Fruit fly (Drosophila melanogaster): Measurements from ENCODE around the gene Cp15.

Gene Cp15

DNA sequence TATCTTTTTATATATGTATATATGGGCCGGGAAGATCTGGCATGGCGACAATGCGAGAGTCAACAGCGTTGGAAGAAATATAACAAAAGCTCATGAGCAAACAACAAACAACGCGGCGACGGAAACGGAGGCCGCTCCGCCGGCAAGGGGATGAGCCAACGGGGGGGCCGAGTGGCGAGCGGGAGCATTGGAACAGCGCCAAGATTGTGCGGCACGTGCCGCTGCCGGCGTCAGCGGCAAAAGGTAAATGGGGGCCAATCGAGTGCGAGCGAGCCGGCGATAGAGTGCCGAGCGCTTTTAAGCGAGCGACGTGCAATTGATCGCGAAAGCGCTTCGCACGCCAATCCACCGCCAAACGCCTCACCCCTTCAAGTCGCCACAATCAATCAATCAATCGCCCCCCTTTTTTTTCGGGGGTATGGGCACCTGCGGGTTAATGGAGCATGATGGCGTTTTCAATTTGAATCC lies 31.8 kb upstream of the Cp15 start:
- TF ChIP-seq noc (tag; optimal IDR thresholded peaks at IDR 0.05) = peak; percentile 84

DNA sequence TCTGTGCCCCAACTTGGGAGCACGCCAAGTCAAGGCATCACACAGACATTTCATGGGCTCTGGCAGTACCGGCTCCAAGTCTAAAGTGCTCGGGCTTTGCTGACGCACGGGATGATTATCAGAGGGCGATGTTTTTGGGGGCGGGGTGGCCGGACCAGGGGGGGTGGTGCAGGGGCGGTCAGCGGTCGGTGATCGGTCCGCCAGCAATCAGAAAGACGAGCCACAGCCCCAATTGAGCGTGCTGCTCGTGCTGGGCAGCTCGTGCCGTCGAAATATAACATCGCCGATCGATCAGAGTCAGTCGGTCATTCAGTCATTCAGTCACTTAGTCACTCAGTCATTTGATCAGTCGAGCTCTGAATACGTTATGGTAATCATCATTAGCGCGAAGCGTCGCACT lies 30.4 kb upstream of the Cp15 start:
- TF ChIP-seq noc (tag; optimal IDR thresholded peaks at IDR 0.05) = no peak

DNA sequence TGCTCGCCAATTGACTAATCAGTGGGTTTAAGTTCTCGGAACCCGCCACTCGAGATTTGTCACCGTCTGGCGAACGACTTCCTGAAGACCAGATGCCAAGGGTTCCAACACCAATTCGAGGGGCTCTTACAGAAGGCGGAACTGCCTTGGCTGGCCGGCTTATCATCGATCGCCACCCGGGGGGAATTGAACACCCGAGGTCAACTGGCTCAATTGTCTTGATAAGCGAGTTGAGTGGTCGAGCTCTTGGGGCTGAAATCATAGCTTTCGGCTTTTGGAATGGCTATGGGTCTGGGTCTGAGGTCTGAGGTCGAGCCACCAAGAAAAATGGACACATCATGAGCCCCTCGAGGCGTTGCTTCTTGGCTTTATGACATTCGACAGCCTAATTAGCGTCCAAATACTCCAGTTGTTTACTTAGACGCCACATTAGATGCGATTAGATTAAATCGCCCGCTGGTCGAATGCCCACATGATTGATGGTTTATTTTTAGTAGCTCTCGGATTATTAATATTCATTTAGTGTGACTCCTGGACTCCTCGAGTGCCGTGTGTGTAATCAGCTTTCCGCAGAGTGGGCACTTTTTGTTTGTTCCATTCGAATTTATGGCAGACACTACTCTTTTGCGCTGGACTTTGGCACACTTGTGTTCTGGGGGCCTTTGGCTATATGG lies 29.7 kb upstream of the Cp15 start:
- TF ChIP-seq noc (tag; optimal IDR thresholded peaks at IDR 0.05) = peak; percentile 69

DNA sequence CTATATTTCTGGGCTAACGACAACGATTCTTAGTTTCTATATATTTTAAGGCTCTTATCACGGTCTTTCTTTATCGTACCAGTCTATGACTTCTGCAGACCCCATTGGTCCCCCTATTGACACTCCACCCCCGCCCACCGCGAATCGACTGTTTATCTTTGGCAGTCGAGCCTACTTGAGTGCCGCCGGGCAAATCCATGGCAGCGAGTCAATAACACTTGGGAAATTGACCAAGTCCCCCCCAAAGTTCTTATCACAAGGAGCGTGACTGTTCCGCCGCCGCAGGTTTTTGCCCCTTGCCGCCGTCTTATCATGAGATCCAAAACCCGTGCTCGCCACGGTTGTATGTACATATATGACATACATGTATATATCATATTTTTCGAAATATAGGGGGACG lies 28.7 kb upstream of the Cp15 start:
- TF ChIP-seq noc (tag; optimal IDR thresholded peaks at IDR 0.05) = no peak

DNA sequence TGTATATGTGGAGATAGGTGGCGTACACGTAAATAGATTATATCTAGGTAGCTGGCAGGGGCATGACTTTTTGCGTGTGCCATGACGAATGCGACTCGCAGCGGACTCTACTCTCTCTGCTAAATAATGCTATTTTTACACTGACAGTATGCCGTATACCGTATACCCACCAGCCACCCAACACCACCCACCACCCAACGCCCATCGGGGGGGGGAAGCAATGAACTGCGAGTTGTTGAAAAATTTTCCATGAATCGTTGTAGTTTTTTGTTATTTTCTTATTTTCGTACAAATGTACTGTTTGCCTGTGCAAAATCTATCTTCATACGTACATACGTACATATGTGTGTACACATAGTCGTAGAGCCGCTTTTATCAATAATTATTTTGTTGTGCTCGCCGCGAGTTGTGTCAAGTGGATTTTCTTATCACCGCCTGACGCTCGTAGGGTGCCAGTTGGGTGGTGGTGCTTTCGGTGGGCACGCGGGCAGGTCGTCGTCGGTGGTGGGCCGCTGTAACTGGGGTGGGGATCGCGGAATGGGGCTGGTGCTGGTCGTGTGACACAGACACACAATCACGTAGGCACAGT lies 28.1 kb upstream of the Cp15 start:
- TF ChIP-seq noc (tag; optimal IDR thresholded peaks at IDR 0.05) = peak; percentile 75

DNA sequence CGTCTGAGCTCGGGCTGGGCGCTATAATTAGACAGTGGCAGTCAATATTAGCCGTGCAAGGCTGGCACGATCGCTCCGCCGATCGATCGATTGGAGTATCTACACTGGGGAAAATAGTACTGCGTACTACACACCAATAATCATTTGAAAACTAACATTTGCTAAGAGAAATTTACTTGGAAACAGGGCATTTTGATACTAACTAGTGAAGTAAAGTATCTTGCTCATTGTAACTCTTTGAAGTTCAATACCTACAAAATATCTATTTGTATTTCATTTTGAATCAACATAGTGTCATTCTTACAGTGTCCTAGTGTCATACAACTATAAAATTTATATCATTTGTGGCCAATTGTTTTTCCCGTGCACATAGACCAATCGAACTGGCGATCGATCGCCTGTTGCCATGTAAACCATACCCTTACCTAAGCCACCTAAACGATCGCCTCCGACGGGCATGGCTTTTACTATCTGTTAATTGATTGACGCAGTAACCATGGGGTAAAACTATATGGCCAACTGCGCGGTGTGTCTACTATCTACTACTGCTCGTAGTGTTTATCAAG lies 27.6 kb upstream of the Cp15 start:
- peak; percentile 88 for TF ChIP-seq noc (tag; optimal IDR thresholded peaks at IDR 0.05)

DNA sequence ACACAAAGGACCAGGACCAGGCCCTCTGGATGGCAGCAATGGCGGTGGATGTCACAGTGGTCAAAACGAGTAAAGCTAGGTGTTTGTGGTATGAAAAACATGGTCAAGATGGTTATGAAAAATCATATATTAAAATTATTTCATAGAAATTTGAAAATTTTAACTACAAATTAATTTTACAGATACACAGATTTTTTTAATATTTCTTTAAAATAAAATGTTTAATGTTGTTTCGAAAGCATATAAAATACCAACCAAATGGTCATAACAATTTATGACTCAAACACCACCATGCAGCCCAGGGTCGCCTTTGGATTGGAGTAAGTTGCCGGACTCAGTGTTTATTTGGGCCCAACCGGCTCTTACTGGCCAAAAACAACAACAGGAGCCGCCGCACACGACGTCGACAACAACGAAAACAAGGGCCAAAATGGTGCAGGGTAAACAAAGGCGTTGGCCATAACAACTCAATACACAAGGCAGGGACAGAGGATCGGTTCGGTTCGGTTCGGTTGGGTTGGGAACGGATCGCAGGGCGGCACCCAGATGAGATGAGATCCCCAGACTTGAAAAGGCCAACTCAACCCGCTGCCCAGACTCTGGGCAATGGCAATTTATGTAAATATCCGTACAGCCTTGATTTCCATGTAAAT lies 26.5 kb upstream of the Cp15 start:
- TF ChIP-seq noc (tag; optimal IDR thresholded peaks at IDR 0.05) = no peak

DNA sequence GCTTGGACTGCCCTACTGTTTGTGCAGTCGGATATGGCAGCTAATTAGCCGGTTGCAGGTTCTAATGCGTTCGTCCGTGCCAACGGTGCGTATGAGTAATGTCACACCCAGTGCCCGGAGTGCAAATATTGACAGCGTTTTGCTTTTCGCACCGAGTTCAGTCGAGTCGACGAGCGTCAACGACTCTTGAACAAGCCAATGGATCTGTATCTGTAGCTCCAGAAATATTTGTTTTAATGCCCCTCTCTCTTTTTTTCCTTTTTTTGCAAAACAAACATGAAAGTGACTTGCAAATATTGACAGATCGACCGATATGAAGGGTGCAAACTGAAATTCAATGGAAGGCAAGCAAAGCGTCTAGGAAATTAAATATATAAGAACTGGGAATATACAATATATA lies 25.8 kb upstream of the Cp15 start:
- peak; percentile 75 for TF ChIP-seq noc (tag; optimal IDR thresholded peaks at IDR 0.05)

DNA sequence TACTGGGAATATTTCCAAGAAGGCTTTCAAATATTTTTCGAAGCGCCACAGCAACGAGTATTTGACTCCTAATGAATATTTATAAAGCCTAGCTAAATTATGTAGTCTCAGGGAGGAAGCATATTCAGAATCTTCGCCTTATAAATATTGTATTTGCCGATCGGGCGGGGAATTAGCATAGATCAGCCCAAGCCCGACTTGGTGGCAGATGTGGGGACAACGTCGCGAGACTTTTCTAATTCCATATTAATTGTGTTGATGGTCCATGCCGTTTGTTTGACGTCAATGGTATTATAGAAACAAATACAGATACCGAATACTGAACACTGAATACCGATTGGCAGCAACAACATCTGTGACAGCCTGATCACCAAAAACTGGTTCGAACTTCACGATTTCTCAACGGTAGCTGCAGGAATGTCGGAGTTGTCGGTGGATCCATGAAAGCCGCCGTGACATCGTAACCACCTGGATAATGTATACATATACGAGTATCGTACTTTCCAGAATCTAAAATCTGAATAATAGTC lies 24.5 kb upstream of the Cp15 start:
- TF ChIP-seq noc (tag; optimal IDR thresholded peaks at IDR 0.05) = no peak

DNA sequence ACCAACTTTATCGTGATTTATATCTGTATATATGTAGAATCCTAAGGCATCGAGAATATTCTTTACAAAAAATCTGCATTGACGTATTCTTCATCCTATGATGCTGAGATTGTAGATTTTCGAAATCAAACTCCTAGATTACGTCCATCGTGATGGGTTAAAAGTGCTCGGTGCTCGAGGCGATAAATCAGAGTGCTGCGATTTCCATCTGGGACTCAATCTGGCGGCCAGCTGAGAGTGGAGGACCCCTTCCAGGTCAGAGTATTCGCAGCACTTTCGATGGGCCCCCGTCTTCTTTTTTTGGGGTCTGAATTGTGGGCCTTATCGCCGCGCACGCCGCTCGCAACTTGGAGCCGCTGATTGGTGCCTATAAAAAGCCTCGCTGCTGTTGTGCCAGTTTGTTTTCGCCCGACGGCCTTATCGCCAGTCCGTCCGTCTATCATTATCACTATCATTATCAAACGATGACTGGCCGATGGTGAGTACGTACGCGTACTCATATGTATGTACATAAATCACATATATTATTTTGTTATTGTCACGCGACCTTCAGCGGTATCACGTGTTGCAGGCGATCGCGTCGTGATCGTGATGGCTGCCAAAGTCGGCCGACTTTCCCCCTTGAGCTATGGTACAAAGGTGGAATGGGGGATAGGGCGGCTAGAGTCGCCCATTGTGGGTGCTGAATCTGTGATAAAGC lies 23.4 kb upstream of the Cp15 start:
- peak; percentile 67 for TF ChIP-seq noc (tag; optimal IDR thresholded peaks at IDR 0.05)

DNA sequence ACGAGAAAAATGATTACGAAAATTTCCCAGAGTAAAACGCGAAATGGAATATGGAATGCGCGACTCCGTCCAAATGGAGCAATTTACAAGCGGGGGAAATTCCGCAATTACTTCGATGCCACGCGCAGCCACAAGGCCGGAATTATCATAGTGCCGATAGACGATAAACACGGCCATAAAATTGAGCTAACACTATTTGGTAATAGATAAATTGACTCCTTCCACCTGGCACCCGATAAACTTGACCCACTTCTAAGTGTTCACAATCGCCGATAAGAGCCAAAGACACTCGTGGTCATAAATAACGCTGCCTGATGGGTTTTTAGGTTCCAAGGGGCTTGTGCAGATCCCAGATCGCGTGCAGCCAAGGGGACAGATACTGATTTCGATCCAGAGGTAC lies 21.2 kb upstream of the Cp15 start:
- no peak for TF ChIP-seq noc (tag; optimal IDR thresholded peaks at IDR 0.05)

DNA sequence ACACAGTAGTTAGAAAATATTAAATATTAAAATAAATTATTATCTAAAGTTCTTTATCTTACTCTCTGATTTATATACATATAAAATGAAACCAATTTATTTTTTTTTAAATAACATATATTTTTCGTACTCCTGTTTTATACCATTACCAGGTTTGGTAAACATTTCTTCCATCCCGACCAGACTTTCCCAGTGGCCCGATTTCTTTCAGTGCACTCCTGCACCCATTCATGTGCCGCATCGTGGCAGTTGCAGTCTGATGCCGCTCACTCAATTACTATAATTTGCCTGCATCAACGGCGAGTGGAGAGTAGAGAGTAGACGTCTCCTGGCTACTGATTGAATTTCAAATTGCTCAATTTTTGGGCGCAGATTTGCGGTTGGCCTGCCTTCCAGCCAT lies 20.5 kb upstream of the Cp15 start:
- no peak for TF ChIP-seq noc (tag; optimal IDR thresholded peaks at IDR 0.05)

DNA sequence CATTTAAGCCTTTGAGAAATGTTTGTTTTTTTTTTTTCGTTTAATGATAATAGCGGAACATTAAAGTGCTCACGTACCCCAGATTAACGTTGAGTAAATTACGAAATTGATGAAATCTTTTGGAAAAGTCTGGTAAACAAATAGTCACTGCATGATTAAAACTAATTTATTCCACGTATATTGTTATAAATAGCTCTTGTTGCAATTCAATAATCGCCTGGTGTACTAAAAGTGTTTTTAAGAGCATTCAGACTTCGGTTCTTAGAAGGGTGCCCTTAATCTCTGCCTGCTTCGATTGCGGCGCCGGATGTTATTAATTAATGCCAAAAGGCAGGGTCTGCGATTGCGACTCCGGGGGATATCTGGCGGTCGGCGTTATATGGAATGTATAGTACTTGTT lies 19.4 kb upstream of the Cp15 start:
- TF ChIP-seq noc (tag; optimal IDR thresholded peaks at IDR 0.05) = peak; percentile 86

DNA sequence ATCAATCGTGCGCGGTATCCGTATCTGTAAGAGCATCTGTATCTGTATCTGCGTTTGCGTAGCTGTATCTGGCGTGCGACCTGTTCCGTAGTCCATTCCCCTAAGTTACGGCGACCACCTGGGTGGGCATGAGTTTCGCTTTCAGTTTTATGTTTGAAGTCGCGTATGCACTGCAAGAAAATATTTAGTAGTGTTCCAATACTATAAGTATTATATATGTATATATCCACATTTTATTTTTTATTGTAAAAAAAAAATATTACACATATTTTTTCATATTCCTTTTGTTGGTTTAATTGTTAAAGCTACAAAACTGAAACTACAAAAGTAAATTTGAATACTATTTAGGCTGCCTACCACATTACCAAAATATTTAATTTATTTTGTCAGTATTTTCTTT lies 15.4 kb upstream of the Cp15 start:
- TF ChIP-seq noc (tag; optimal IDR thresholded peaks at IDR 0.05) = no peak

DNA sequence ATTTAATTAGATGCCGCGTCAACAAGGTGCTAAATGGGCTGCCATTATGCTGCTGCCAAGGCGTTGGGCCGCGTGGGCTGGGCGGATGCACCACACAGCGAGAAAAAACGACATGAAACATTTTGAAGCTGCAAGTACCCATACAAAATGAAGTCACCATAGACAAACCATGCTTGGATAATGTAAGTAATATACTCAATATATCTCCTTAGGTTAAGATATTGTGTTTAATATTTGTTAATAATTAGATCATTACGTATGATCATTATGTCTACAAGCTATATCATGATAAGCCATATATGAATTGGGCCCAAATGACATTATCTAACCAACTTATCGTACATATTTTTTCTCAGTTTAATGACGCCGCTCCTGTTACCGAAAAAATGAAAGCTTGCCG lies 12.3 kb upstream of the Cp15 start:
- no peak for TF ChIP-seq noc (tag; optimal IDR thresholded peaks at IDR 0.05)

DNA sequence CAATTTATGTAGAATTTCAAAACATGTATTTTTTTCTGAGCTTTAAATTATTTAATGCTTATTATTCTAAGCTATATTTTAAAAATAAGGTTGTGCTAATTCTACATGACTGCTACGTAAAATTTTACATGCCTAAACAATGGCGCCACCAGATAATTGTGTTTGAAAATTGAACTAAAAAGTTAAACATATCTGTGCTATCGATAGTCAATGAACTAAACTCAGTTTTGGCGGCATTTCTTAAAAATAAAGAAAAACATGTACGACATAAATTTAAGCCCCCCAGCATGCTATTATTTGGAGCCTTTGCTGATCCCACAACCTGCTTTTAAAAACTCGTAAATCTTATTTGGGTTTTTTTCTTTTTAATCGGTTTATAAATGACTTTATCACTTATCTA lies 9.7 kb upstream of the Cp15 start:
- no peak for TF ChIP-seq noc (tag; optimal IDR thresholded peaks at IDR 0.05)
